Worm (Caenorhabditis elegans): Measurements from ENCODE around the gene rpl-39.

The rpl-39 gene

ce11 chrV:7728003-7728678 is 47.7 kb downstream of the rpl-39 start:
- TF ChIP-seq akir-1 (GFP tag; optimal IDR thresholded peaks at IDR 0.05): no peak
- no peak for TF ChIP-seq F52B5.7 (tag; optimal IDR thresholded peaks at IDR 0.05)
- peak; percentile 22 for TF ChIP-seq athp-1 (tag; optimal IDR thresholded peaks at IDR 0.05)
- TF ChIP-seq lir-1 (GFP tag; conservative IDR thresholded peaks at IDR 0.05): no peak
- TF ChIP-seq lsl-1 (GFP tag; optimal IDR thresholded peaks at IDR 0.05): no peak
- peak in 1 of 3 experiments; percentile 77 for TF ChIP-seq lin-35 (GFP tag; optimal IDR thresholded peaks at IDR 0.05)
- TF ChIP-seq B0336.3 (GFP tag; IDR thresholded peaks at IDR 0.05): no peak
- no peak for TF ChIP-seq ceh-79 (tag; optimal IDR thresholded peaks at IDR 0.05)
- no peak for TF ChIP-seq tbx-9 (tag; optimal IDR thresholded peaks at IDR 0.05; ENCODE audit: borderline replicate concordance)
- no peak for TF ChIP-seq dpff-1 (tag; optimal IDR thresholded peaks at IDR 0.05)
- TF ChIP-seq ceh-100 (GFP tag; IDR thresholded peaks at IDR 0.05): no peak
- peak; percentile 84 for TF ChIP-seq hmg-1.2 (GFP tag; IDR thresholded peaks at IDR 0.05)
- no peak for TF ChIP-seq nhr-179 (tag; optimal IDR thresholded peaks at IDR 0.05)
- peak; percentile 83 for TF ChIP-seq lin-40 (tag; optimal IDR thresholded peaks at IDR 0.05)
- TF ChIP-seq gei-17 (GFP tag; optimal IDR thresholded peaks at IDR 0.05): no peak
- TF ChIP-seq T26A5.8 (tag; optimal IDR thresholded peaks at IDR 0.05): no peak
- no peak for TF ChIP-seq bed-1 (GFP tag; IDR thresholded peaks at IDR 0.05)
- no peak for TF ChIP-seq mxl-1 (tag; optimal IDR thresholded peaks at IDR 0.05)
- peak; percentile 81 for TF ChIP-seq atf-7 (tag; optimal IDR thresholded peaks at IDR 0.05)
- no peak for TF ChIP-seq cebp-2 (GFP tag; IDR thresholded peaks at IDR 0.05)
- no peak for TF ChIP-seq B0019.2 (GFP tag; conservative IDR thresholded peaks at IDR 0.05)
- no peak for TF ChIP-seq C06A6.2 (GFP tag; conservative IDR thresholded peaks at IDR 0.05)
- no peak for TF ChIP-seq hlh-26 (GFP tag; conservative IDR thresholded peaks at IDR 0.05)
- TF ChIP-seq hrde-1 (tag; optimal IDR thresholded peaks at IDR 0.05; ENCODE audit: borderline replicate concordance): no peak
- 0 out of 2 replicates have a peak, but pooled peaks have one; percentile 46 for TF ChIP-seq K11D2.4 (GFP tag; IDR thresholded peaks at IDR 0.05)
- no peak for TF ChIP-seq repo-1 (tag; optimal IDR thresholded peaks at IDR 0.05)
- TF ChIP-seq nhr-90 (tag; optimal IDR thresholded peaks at IDR 0.05): no peak
- TF ChIP-seq ets-4 (GFP tag; optimal IDR thresholded peaks at IDR 0.05): no peak
- no peak for TF ChIP-seq Y95B8A.8 (GFP tag; IDR thresholded peaks at IDR 0.05)
- no peak for TF ChIP-seq ztf-28 (GFP tag; IDR thresholded peaks at IDR 0.05)
- TF ChIP-seq aptf-2 (GFP tag; conservative IDR thresholded peaks at IDR 0.05): no peak
- TF ChIP-seq nhr-80 (tag; optimal IDR thresholded peaks at IDR 0.05): peak; percentile 63
- TF ChIP-seq snpc-1.3 (tag; optimal IDR thresholded peaks at IDR 0.05; ENCODE audit: insufficient read depth): no peak
- no peak for TF ChIP-seq madf-6 (GFP tag; IDR thresholded peaks at IDR 0.05)
- TF ChIP-seq mcd-1 (GFP tag; IDR thresholded peaks at IDR 0.05): peak; percentile 67
- no peak for TF ChIP-seq rpc-1 (optimal IDR thresholded peaks at IDR 0.05)
- no peak for TF ChIP-seq rpc-1 (tag; optimal IDR thresholded peaks at IDR 0.05)
- no peak for TF ChIP-seq egl-18 (GFP tag; IDR thresholded peaks at IDR 0.05)
- no peak for TF ChIP-seq xnd-1 (tag; optimal IDR thresholded peaks at IDR 0.05)
- TF ChIP-seq hlh-12 (tag; optimal IDR thresholded peaks at IDR 0.05): no peak
- no peak for TF ChIP-seq dpl-1 (GFP tag; optimal IDR thresholded peaks at IDR 0.05)
- TF ChIP-seq Y79H2A.3 (GFP tag; conservative IDR thresholded peaks at IDR 0.05): no peak
- TF ChIP-seq hsf-1 (GFP tag; IDR thresholded peaks at IDR 0.05): no peak
- TF ChIP-seq lin-26 (GFP tag; IDR thresholded peaks at IDR 0.05): no peak
- TF ChIP-seq F23B12.7 (tag; optimal IDR thresholded peaks at IDR 0.05; ENCODE audit: insufficient read depth): no peak
- TF ChIP-seq attf-6 (GFP tag; IDR thresholded peaks at IDR 0.05): no peak
- TF ChIP-seq rcor-1 (GFP tag; IDR thresholded peaks at IDR 0.05): no peak
- TF ChIP-seq snpc-3.4 (tag; optimal IDR thresholded peaks at IDR 0.05): no peak
- no peak for TF ChIP-seq F39B2.1 (GFP tag; IDR thresholded peaks at IDR 0.05)
